Worm (Caenorhabditis elegans): ENCODE data around the gene Y32H12A.7.

Gene Y32H12A.7

ce11 chrIII:5385315-5385714 lies at the start of gene Y32H12A.7:
Gene Y32H12A.7 (minus strand): TSS chrIII:5385415.
- TF ChIP-seq nfya-1 (tag; optimal IDR thresholded peaks at IDR 0.05; ENCODE audit: insufficient read depth): no peak
- no peak for TF ChIP-seq egl-5 (tag; optimal IDR thresholded peaks at IDR 0.05)
- no peak for TF ChIP-seq ama-1 (optimal IDR thresholded peaks at IDR 0.05)
- no peak for TF ChIP-seq nhr-11 (tag; optimal IDR thresholded peaks at IDR 0.05)
- TF ChIP-seq pqm-1 (tag; optimal IDR thresholded peaks at IDR 0.05): no peak
- no peak for TF ChIP-seq aly-2 (tag; optimal IDR thresholded peaks at IDR 0.05)
- no peak for TF ChIP-seq ceh-16 (tag; optimal IDR thresholded peaks at IDR 0.05)
- no peak for TF ChIP-seq snpc-4 (tag; optimal IDR thresholded peaks at IDR 0.05)
- TF ChIP-seq nhr-43 (tag; optimal IDR thresholded peaks at IDR 0.05; ENCODE audit: poor library complexity, severe bottlenecking): no peak
- no peak for TF ChIP-seq nhr-25 (tag; optimal IDR thresholded peaks at IDR 0.05)
- TF ChIP-seq ztf-11 (tag; optimal IDR thresholded peaks at IDR 0.05): no peak
- no peak for TF ChIP-seq nhr-23 (tag; optimal IDR thresholded peaks at IDR 0.05)
- no peak for TF ChIP-seq nhr-77 (tag; optimal IDR thresholded peaks at IDR 0.05)
- TF ChIP-seq unc-62 (GFP tag; optimal IDR thresholded peaks at IDR 0.05): no peak

ce11 chrIII:5427096-5427495 lies 41.9 kb upstream of the Y32H12A.7 start:
- TF ChIP-seq ceh-9 (tag; optimal IDR thresholded peaks at IDR 0.05): no peak

ce11 chrIII:5424363-5424762 lies 39.1 kb upstream of the Y32H12A.7 start:
- TF ChIP-seq pqm-1 (tag; optimal IDR thresholded peaks at IDR 0.05) (no peak), pha-4 (tag; optimal IDR thresholded peaks at IDR 0.05) (peak; percentile 54), nhr-23 (tag; optimal IDR thresholded peaks at IDR 0.05) (peak; percentile 56), nfya-1 (tag; optimal IDR thresholded peaks at IDR 0.05; ENCODE audit: insufficient read depth) (peak; percentile 1)

ce11 chrIII:5423665-5424133 lies 38.5 kb upstream of the Y32H12A.7 start, which contains the start of gene dnj-24:
Gene dnj-24 (minus strand): TSS chrIII:5424083.
- TF ChIP-seq nfya-1 (tag; optimal IDR thresholded peaks at IDR 0.05; ENCODE audit: insufficient read depth) (no peak), fkh-10 (GFP tag; optimal IDR thresholded peaks at IDR 0.05) (no peak), nhr-23 (tag; optimal IDR thresholded peaks at IDR 0.05) (peak; percentile 36), nhr-43 (tag; optimal IDR thresholded peaks at IDR 0.05; ENCODE audit: poor library complexity, severe bottlenecking) (peak; percentile 35), nhr-25 (tag; optimal IDR thresholded peaks at IDR 0.05) (peak; percentile 73)

- TF ChIP-seq nhr-28 (tag; optimal IDR thresholded peaks at IDR 0.05) (no peak), nhr-23 (tag; optimal IDR thresholded peaks at IDR 0.05) (peak; percentile 39), egl-5 (tag; optimal IDR thresholded peaks at IDR 0.05) (peak; percentile 12)
Observed at ce11 chrIII:5422561-5423103, 37.4 kb upstream of the Y32H12A.7 start.

- peak; percentile 66 for TF ChIP-seq elt-2 (tag; optimal IDR thresholded peaks at IDR 0.05)
- TF ChIP-seq nhr-76 (tag; optimal IDR thresholded peaks at IDR 0.05): no peak
- TF ChIP-seq eor-1 (tag; optimal IDR thresholded peaks at IDR 0.05): no peak
- peak; percentile 48 for TF ChIP-seq pqm-1 (tag; optimal IDR thresholded peaks at IDR 0.05)
- TF ChIP-seq nhr-43 (tag; optimal IDR thresholded peaks at IDR 0.05; ENCODE audit: poor library complexity, severe bottlenecking): peak; percentile 67
- TF ChIP-seq skn-1 (tag; optimal IDR thresholded peaks at IDR 0.05): no peak
- peak; percentile 13 for TF ChIP-seq egl-27 (tag; optimal IDR thresholded peaks at IDR 0.05)
- TF ChIP-seq nhr-23 (tag; optimal IDR thresholded peaks at IDR 0.05): peak; percentile 71
- no peak for TF ChIP-seq unc-62 (GFP tag; optimal IDR thresholded peaks at IDR 0.05)
- TF ChIP-seq nfya-1 (tag; optimal IDR thresholded peaks at IDR 0.05; ENCODE audit: insufficient read depth): peak; percentile 45
- TF ChIP-seq sea-2 (GFP tag; optimal IDR thresholded peaks at IDR 0.05): no peak
- peak; percentile 86 for TF ChIP-seq nhr-25 (tag; optimal IDR thresholded peaks at IDR 0.05)
- peak; percentile 25 for TF ChIP-seq hmg-11 (tag; optimal IDR thresholded peaks at IDR 0.05)
Observed at ce11 chrIII:5421406-5421805, 36.2 kb upstream of the Y32H12A.7 start.

- TF ChIP-seq nhr-28 (tag; optimal IDR thresholded peaks at IDR 0.05) (no peak), pha-4 (tag; optimal IDR thresholded peaks at IDR 0.05) (peak; percentile 91), elt-2 (tag; optimal IDR thresholded peaks at IDR 0.05) (peak; percentile 72)
Observed at ce11 chrIII:5420276-5420675, 35.1 kb upstream of the Y32H12A.7 start.

- TF ChIP-seq nhr-77 (tag; optimal IDR thresholded peaks at IDR 0.05) (no peak), ama-1 (optimal IDR thresholded peaks at IDR 0.05) (peak; percentile 19), lin-39 (tag; optimal IDR thresholded peaks at IDR 0.05) (no peak)
Observed at ce11 chrIII:5419527-5419926, 34.3 kb upstream of the Y32H12A.7 start.

Data from whole organism, L3 larva.